Fruit fly (Drosophila melanogaster) whole organism, embryonic: ENCODE measurements around the gene holn1.

Experiments
- CkIIα-i1 ChIP-seq: fragments of 200-800 bp; sonication (Bioruptor generic); IDR thresholded peaks from 2 replicates; pipeline ENCODE4 v1.3.6; 2022; ENCODE audit warnings: missing biosample characterization, missing genetic modification characterization
- ci ChIP-seq: fragments of 200-800 bp; sonication (Bioruptor generic); IDR thresholded peaks from 3 replicates; pipeline ENCODE4 v1.3.6; 2022; ENCODE audit warnings: missing biosample characterization, missing genetic modification characterization
- inv ChIP-seq: fragments of 200-800 bp; sonication (Bioruptor generic); IDR thresholded peaks from 2 replicates; pipeline ENCODE4 v1.3.6; 2022; ENCODE audit warnings: missing biosample characterization, missing genetic modification characterization; ENCODE audit not compliant: partially characterized antibody
- sim ChIP-seq: fragments of 200-800 bp; sonication (Bioruptor generic); IDR thresholded peaks from 2 replicates; pipeline ENCODE4 v1.3.6; 2022; ENCODE audit warnings: missing biosample characterization, missing genetic modification characterization
- vnd ChIP-seq: fragments of 200-800 bp; sonication (Bioruptor generic); IDR thresholded peaks from 3 replicates; pipeline ENCODE4 v1.3.6; 2022; ENCODE audit warnings: missing biosample characterization, missing genetic modification characterization; ENCODE audit not compliant: partially characterized antibody

DNA sequence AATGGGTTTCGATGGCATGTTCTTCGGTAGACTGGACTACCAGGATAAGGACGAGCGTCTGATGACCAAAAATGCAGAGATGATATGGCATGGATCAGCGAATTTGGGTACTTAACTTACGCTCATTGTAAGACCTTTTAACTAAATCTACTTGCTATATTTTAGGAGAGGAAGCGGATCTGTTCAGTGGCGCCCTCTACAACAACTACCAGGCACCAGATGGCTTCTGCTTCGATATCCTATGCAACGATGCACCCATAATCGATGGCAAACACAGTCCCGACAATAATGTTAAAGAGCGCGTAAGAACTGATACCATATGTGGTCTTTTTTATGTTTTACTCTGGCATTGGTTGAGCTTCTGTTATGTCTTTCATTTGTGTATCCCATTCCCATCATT, 23.2 kb downstream of the holn1 start:
- TF ChIP-seq inv (GFP tag; lab: Robert Waterston, UW) (no peak), ci (GFP tag; lab: Robert Waterston, UW) (no peak), CkIIα-i1 (GFP tag; lab: Robert Waterston, UW) (no peak), vnd (GFP tag; lab: Robert Waterston, UW) (no peak), sim (GFP tag; lab: Robert Waterston, UW) (no peak)
